Fruit fly (Drosophila melanogaster) whole organism, wandering third instar larva: ENCODE data around the gene CG7330.

Source experiments
- Hr78 ChIP-seq: fragments of >200 bp; optimal IDR thresholded peaks from 2 replicates; lab custom pipeline; 2017; ENCODE audit warnings: missing biosample characterization, missing genetic modification characterization
- OdsH ChIP-seq: fragments of 200-800 bp; sonication (Bioruptor generic); optimal IDR thresholded peaks from 2 replicates; lab custom pipeline; 2016; ENCODE audit warnings: missing biosample characterization, mild to moderate bottlenecking, missing genetic modification characterization
- h ChIP-seq: fragments of 200-800 bp; sonication (Bioruptor generic); optimal IDR thresholded peaks from 3 replicates; lab custom pipeline; 2016; ENCODE audit warnings: missing biosample characterization, mild to moderate bottlenecking, missing genetic modification characterization
- sv ChIP-seq: fragments of 200-800 bp; sonication (Bioruptor generic); optimal IDR thresholded peaks from 3 replicates; lab custom pipeline; 2016; ENCODE audit warnings: missing biosample characterization, missing genetic modification characterization

- TF ChIP-seq h (GFP tag; lab: Kevin White, UChicago) (peak; percentile 37), Hr78 (no peak), sv (no peak), OdsH (GFP tag; lab: Kevin White, UChicago) (peak; percentile 10)
Observed at dm6 chr3L:18099715-18100114, 49.0 kb upstream of the CG7330 start.
